Fruit fly (Drosophila melanogaster) whole organism, embryonic: ENCODE measurements around the gene CG3529.

Source experiments
- ATbp ChIP-seq: fragments of 200-800 bp; sonication (Bioruptor generic); optimal IDR thresholded peaks from 2 replicates; lab custom pipeline; 2017; ENCODE audit warnings: missing biosample characterization, mild to moderate bottlenecking, missing genetic modification characterization, missing genetic modification reagents
- Aef1 ChIP-seq: fragments of 200-800 bp; sonication (Bioruptor generic); IDR thresholded peaks from 3 replicates; pipeline ENCODE4 v1.3.6; 2022; ENCODE audit warnings: missing biosample characterization, missing genetic modification characterization
- Atf-2 ChIP-seq: fragments of 200-800 bp; sonication (Bioruptor generic); optimal IDR thresholded peaks from 2 replicates; lab custom pipeline; 2016; ENCODE audit warnings: missing biosample characterization, missing genetic modification characterization
- BtbVII ChIP-seq: fragments of 200-800 bp; sonication (Bioruptor generic); optimal IDR thresholded peaks from 3 replicates; lab custom pipeline; 2017; ENCODE audit warnings: missing biosample characterization, mild to moderate bottlenecking, missing genetic modification characterization
- CG10147 ChIP-seq: fragments of 200-800 bp; sonication (Bioruptor generic); optimal IDR thresholded peaks from 2 replicates; lab custom pipeline; 2019; ENCODE audit warnings: missing biosample characterization, mild to moderate bottlenecking, missing genetic modification characterization, moderate library complexity
- CG11398 ChIP-seq: fragments of 200-800 bp; sonication (Bioruptor generic); optimal IDR thresholded peaks from 2 replicates; lab custom pipeline; 2016; ENCODE audit warnings: missing biosample characterization, missing genetic modification characterization
- CG12659 ChIP-seq: fragments of 200-800 bp; sonication (Bioruptor generic); optimal IDR thresholded peaks from 3 replicates; lab custom pipeline; 2017; ENCODE audit warnings: mild to moderate bottlenecking, missing biosample characterization, missing genetic modification reagents, missing genetic modification characterization
- CG12769 ChIP-seq: fragments of 200-800 bp; sonication (Bioruptor generic); optimal IDR thresholded peaks from 2 replicates; lab custom pipeline; 2019; ENCODE audit warnings: missing biosample characterization, mild to moderate bottlenecking, missing genetic modification characterization, moderate library complexity
- CG15269 ChIP-seq: fragments of 200-800 bp; sonication (Bioruptor generic); optimal IDR thresholded peaks from 2 replicates; lab custom pipeline; 2018; ENCODE audit warnings: missing biosample characterization, mild to moderate bottlenecking, missing genetic modification characterization, moderate library complexity
- CG17186 ChIP-seq: fragments of 200-800 bp; sonication (Bioruptor generic); optimal IDR thresholded peaks from 3 replicates; lab custom pipeline; 2017; ENCODE audit warnings: missing biosample characterization, missing genetic modification reagents, missing genetic modification characterization
- CG17912 ChIP-seq: fragments of 200-800 bp; sonication (Bioruptor generic); optimal IDR thresholded peaks from 2 replicates; lab custom pipeline; 2018; ENCODE audit warnings: missing biosample characterization, mild to moderate bottlenecking, missing genetic modification characterization
- CG18619 ChIP-seq: fragments of 200-800 bp; sonication (Bioruptor generic); optimal IDR thresholded peaks from 3 replicates; lab custom pipeline; 2017; ENCODE audit warnings: missing biosample characterization, mild to moderate bottlenecking, missing genetic modification characterization
- CG31365 ChIP-seq: fragments of 200-800 bp; sonication (Bioruptor generic); optimal IDR thresholded peaks from 2 replicates; lab custom pipeline; 2018; ENCODE audit warnings: missing biosample characterization, mild to moderate bottlenecking, missing genetic modification characterization
- CG34376 ChIP-seq: fragments of 200-800 bp; sonication (Bioruptor generic); optimal IDR thresholded peaks from 2 replicates; lab custom pipeline; 2018; ENCODE audit warnings: missing biosample characterization, mild to moderate bottlenecking, missing genetic modification characterization
- CG4424 ChIP-seq: fragments of 200-800 bp; sonication (Bioruptor generic); optimal IDR thresholded peaks from 3 replicates; lab custom pipeline; 2016; ENCODE audit warnings: missing biosample characterization, missing genetic modification characterization
- CG4730 ChIP-seq: fragments of 200-800 bp; sonication (Bioruptor generic); IDR thresholded peaks from 2 replicates; pipeline ENCODE4 v1.3.6; 2022; ENCODE audit warnings: missing biosample characterization, missing genetic modification characterization
- CG6272 ChIP-seq: fragments of 200-800 bp; sonication (Bioruptor generic); IDR thresholded peaks from 2 replicates; pipeline ENCODE4 v1.3.6; 2022; ENCODE audit warnings: missing biosample characterization, missing genetic modification characterization
- CG7271 ChIP-seq: fragments of 200-800 bp; sonication (Bioruptor generic); optimal IDR thresholded peaks from 2 replicates; lab custom pipeline; 2018; ENCODE audit warnings: missing biosample characterization, mild to moderate bottlenecking, missing genetic modification characterization, moderate library complexity
- CG7357 ChIP-seq: fragments of 200-800 bp; sonication (Bioruptor generic); IDR thresholded peaks from 3 replicates; pipeline ENCODE4 v1.3.6; 2022; ENCODE audit warnings: missing biosample characterization, missing genetic modification characterization
- CG8924 ChIP-seq: fragments of 200-800 bp; optimal IDR thresholded peaks from 3 replicates; lab custom pipeline; 2019; ENCODE audit warnings: missing biosample characterization, mild to moderate bottlenecking, missing genetic modification characterization, moderate library complexity
- CG9609 ChIP-seq: fragments of 200-800 bp; sonication (Bioruptor generic); optimal IDR thresholded peaks from 3 replicates; lab custom pipeline; 2016; ENCODE audit warnings: missing biosample characterization, missing genetic modification characterization
- Camta ChIP-seq: fragments of 200-800 bp; sonication (Bioruptor generic); optimal IDR thresholded peaks from 2 replicates; lab custom pipeline; 2016; ENCODE audit warnings: missing biosample characterization, missing genetic modification characterization
- Dbx ChIP-seq: fragments of 200-800 bp; sonication (Bioruptor generic); IDR thresholded peaks from 3 replicates; pipeline ENCODE4 v1.3.6; 2022; ENCODE audit warnings: missing biosample characterization, missing genetic modification characterization
- Dll ChIP-seq: fragments of 200-800 bp; sonication (Bioruptor generic); IDR thresholded peaks from 4 replicates; pipeline ENCODE4 v1.3.6; 2022; ENCODE audit warnings: missing biosample characterization, missing genetic modification characterization; ENCODE audit not compliant: partially characterized antibody
- E2f2 ChIP-seq: fragments of 200-800 bp; sonication (Bioruptor generic); IDR thresholded peaks from 2 replicates; pipeline ENCODE4 v1.3.6; 2022; ENCODE audit warnings: missing biosample characterization, missing genetic modification characterization
- Gsc ChIP-seq: fragments of 200-800 bp; sonication (Bioruptor generic); IDR thresholded peaks from 2 replicates; pipeline ENCODE4 v1.3.6; 2022; ENCODE audit warnings: missing biosample characterization, missing genetic modification characterization
- H15 ChIP-seq: fragments of 200-800 bp; sonication (Bioruptor generic); IDR thresholded peaks from 3 replicates; pipeline ENCODE4 v1.3.6; 2022; ENCODE audit warnings: missing biosample characterization, missing genetic modification characterization
- Mrtf ChIP-seq: fragments of 200-800 bp; sonication (Bioruptor generic); IDR thresholded peaks from 3 replicates; pipeline ENCODE4 v1.3.6; 2022; ENCODE audit warnings: missing biosample characterization, missing genetic modification characterization
- Myb ChIP-seq: fragments of 200-800 bp; sonication (Bioruptor generic); optimal IDR thresholded peaks from 2 replicates; lab custom pipeline; 2016; ENCODE audit warnings: missing biosample characterization, missing genetic modification characterization
- NK7.1 ChIP-seq: fragments of 200-800 bp; sonication (Bioruptor generic); optimal IDR thresholded peaks from 3 replicates; lab custom pipeline; 2016; ENCODE audit warnings: missing biosample characterization, missing genetic modification characterization
- Nf-YB ChIP-seq: fragments of 200-800 bp; sonication (Bioruptor generic); optimal IDR thresholded peaks from 3 replicates; lab custom pipeline; 2019; ENCODE audit warnings: missing biosample characterization, mild to moderate bottlenecking, missing genetic modification characterization, moderate library complexity
- Opbp ChIP-seq: fragments of 200-800 bp; sonication (Bioruptor generic); IDR thresholded peaks from 3 replicates; pipeline ENCODE4 v1.3.6; 2022; ENCODE audit warnings: missing biosample characterization, missing genetic modification characterization; ENCODE audit not compliant: partially characterized antibody
- Poxn ChIP-seq: fragments of 200-800 bp; sonication (Bioruptor generic); IDR thresholded peaks from 2 replicates; pipeline ENCODE4 v1.3.6; 2022; ENCODE audit warnings: missing biosample characterization, missing genetic modification characterization
- Sox102F ChIP-seq: fragments of 200-800 bp; sonication (Bioruptor generic); optimal IDR thresholded peaks from 2 replicates; lab custom pipeline; 2018; ENCODE audit warnings: missing biosample characterization, mild to moderate bottlenecking, missing genetic modification characterization, moderate library complexity
- Sry-δ ChIP-seq: fragments of 200-800 bp; sonication (Bioruptor generic); optimal IDR thresholded peaks from 2 replicates; lab custom pipeline; 2016; ENCODE audit warnings: missing biosample characterization, missing genetic modification characterization
- az2 ChIP-seq: fragments of 200-800 bp; sonication (Bioruptor generic); optimal IDR thresholded peaks from 3 replicates; lab custom pipeline; 2016; ENCODE audit warnings: missing biosample characterization, missing genetic modification characterization
- dan ChIP-seq: fragments of 200-800 bp; sonication (Bioruptor generic); IDR thresholded peaks from 2 replicates; pipeline ENCODE4 v1.3.6; 2022; ENCODE audit warnings: missing biosample characterization, missing genetic modification characterization
- exex ChIP-seq: fragments of 200-800 bp; sonication (Bioruptor generic); optimal IDR thresholded peaks from 4 replicates; lab custom pipeline; 2018; ENCODE audit warnings: missing biosample characterization, mild to moderate bottlenecking, missing genetic modification characterization, moderate library complexity
- gem ChIP-seq: fragments of 200-800 bp; sonication (Bioruptor generic); optimal IDR thresholded peaks from 2 replicates; lab custom pipeline; 2019; ENCODE audit warnings: missing biosample characterization, mild to moderate bottlenecking, missing genetic modification characterization, moderate library complexity
- grn ChIP-seq: fragments of 200-800 bp; sonication (Bioruptor generic); optimal IDR thresholded peaks from 3 replicates; lab custom pipeline; 2017; ENCODE audit warnings: missing biosample characterization, missing genetic modification characterization
- gsb-n ChIP-seq: fragments of 200-800 bp; sonication (Bioruptor generic); optimal IDR thresholded peaks from 3 replicates; lab custom pipeline; 2018; ENCODE audit warnings: missing biosample characterization, mild to moderate bottlenecking, missing genetic modification characterization
- hbn ChIP-seq: fragments of 200-800 bp; sonication (Bioruptor generic); IDR thresholded peaks from 2 replicates; pipeline ENCODE4 v1.3.6; 2022; ENCODE audit warnings: missing biosample characterization, missing genetic modification characterization; ENCODE audit not compliant: partially characterized antibody
- lola ChIP-seq, 3 experiments: fragments of >200 bp in 2 of 3; fragments of 200-800 bp in 1 of 3; sonication (Bioruptor generic) in 1 of 3; optimal IDR thresholded peaks; 2 replicates each; lab custom pipeline; 2017 to 2019; ENCODE audit warnings: missing biosample characterization in 3 of 3, missing genetic modification characterization in 3 of 3, mild to moderate bottlenecking in 1 of 3, moderate library complexity in 1 of 3
- pan ChIP-seq, 4 experiments: fragments of >200 bp in 3 of 4; fragments of 200-800 bp in 1 of 4; sonication (Bioruptor generic) in 1 of 4; optimal IDR thresholded peaks in 3 of 4; IDR thresholded peaks in 1 of 4; 2 replicates each; pipeline versions ENCODE4 v1.3.6 to Lab custom; 2017 to 2022; ENCODE audit warnings: missing biosample characterization in 2 of 4, missing genetic modification characterization in 2 of 4, mixed read lengths in 1 of 4
- pzg ChIP-seq: fragments of 200-800 bp; sonication (Bioruptor generic); optimal IDR thresholded peaks from 3 replicates; lab custom pipeline; 2018; ENCODE audit warnings: missing biosample characterization, mild to moderate bottlenecking, missing genetic modification characterization, moderate library complexity
- row ChIP-seq: fragments of 200-800 bp; sonication (Bioruptor generic); IDR thresholded peaks from 3 replicates; pipeline ENCODE4 v1.3.6; 2022; ENCODE audit warnings: missing biosample characterization, missing genetic modification characterization
- sd ChIP-seq: fragments of 200-800 bp; sonication (Bioruptor generic); optimal IDR thresholded peaks from 3 replicates; lab custom pipeline; 2018; ENCODE audit warnings: missing biosample characterization, mild to moderate bottlenecking, missing genetic modification characterization, moderate library complexity
- tio ChIP-seq: fragments of 200-800 bp; sonication (Bioruptor generic); optimal IDR thresholded peaks from 2 replicates; lab custom pipeline; 2017; ENCODE audit warnings: missing biosample characterization, missing genetic modification characterization, inconsistent platforms
- toy ChIP-seq: fragments of 200-800 bp; sonication (Bioruptor generic); IDR thresholded peaks from 2 replicates; pipeline ENCODE4 v1.3.6; 2022; ENCODE audit warnings: missing biosample characterization, missing genetic modification characterization
- trem ChIP-seq: fragments of 200-800 bp; optimal IDR thresholded peaks from 3 replicates; lab custom pipeline; 2019; ENCODE audit warnings: missing biosample characterization, mild to moderate bottlenecking, missing genetic modification characterization, moderate library complexity

The CG3529 gene

DNA sequence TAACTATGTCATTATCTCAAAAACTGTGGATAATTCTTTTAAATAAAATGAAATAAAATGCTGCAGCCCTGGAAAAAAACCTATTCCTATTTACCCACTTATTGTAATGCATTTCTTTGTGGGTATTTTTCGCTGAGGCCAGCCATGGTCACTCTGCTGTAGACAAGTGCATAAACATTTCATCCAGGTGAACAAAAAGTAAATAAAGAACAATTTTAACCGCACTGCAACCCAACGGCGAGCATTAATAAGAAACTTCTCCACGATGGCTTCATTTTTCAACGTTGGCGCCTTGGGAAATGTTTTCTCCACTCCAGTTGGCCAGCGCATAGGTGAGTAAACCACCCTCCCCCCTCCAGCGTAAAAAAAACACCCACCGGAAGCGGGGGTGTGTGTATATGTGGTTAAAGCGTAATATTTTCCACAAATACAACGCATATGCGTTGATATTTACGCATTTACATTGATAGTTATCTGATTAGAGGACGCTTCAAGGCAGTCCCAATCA lies at the start of gene CG3529 (continued):
- TF ChIP-seq E2f2 (GFP tag; lab: Robert Waterston, UW) (peak; percentile 36), gsb-n (no peak), exex (no peak), az2 (peak; percentile 10), CG15269 (tag; lab: Kevin White, UChicago) (peak; percentile 1), CG11398 (GFP tag; lab: Kevin White, UChicago) (no peak), Sox102F (GFP tag; lab: Kevin White, UChicago) (peak; percentile 21), NK7.1 (GFP tag; lab: Kevin White, UChicago) (no peak), Opbp (no peak), grn (GFP tag; lab: Kevin White, UChicago) (no peak), Dll (GFP tag; lab: Robert Waterston, UW) (no peak), CG12769 (tag; lab: Kevin White, UChicago) (peak; percentile 21), CG34376 (no peak), CG4730 (no peak), CG7357 (GFP tag; lab: Robert Waterston, UW) (no peak), Aef1 (GFP tag; lab: Robert Waterston, UW) (no peak), Myb (GFP tag; lab: Kevin White, UChicago) (peak; percentile 47), tio (GFP tag; lab: Kevin White, UChicago) (no peak), CG18619 (GFP tag; lab: Kevin White, UChicago) (no peak), pzg (GFP tag; lab: Kevin White, UChicago) (peak; percentile 69), Nf-YB (GFP tag; lab: Kevin White, UChicago) (no peak), trem (tag; lab: Kevin White, UChicago) (peak; percentile 61), Atf-2 (GFP tag; lab: Kevin White, UChicago) (no peak), toy (GFP tag; lab: Robert Waterston, UW) (no peak), CG17912 (GFP tag; lab: Kevin White, UChicago) (no peak), gem (tag; lab: Kevin White, UChicago) (peak; percentile 36), Poxn (GFP tag; lab: Robert Waterston, UW) (no peak), lola (GFP tag; optimal IDR thresholded peaks at IDR 0.05; lab: Kevin White, UChicago) (peak in 1 of 3 experiments; percentile 1), sd (tag; lab: Kevin White, UChicago) (no peak), Camta (peak; percentile 25), H15 (GFP tag; lab: Robert Waterston, UW) (no peak), dan (GFP tag; lab: Robert Waterston, UW) (no peak), ATbp (GFP tag; lab: Kevin White, UChicago) (peak; percentile 34), Mrtf (GFP tag; lab: Robert Waterston, UW) (no peak), CG31365 (tag; lab: Kevin White, UChicago) (no peak), Sry-δ (GFP tag; lab: Kevin White, UChicago) (peak; percentile 23), CG4424 (GFP tag; lab: Kevin White, UChicago) (peak; percentile 16), hbn (GFP tag; lab: Robert Waterston, UW) (no peak), Gsc (GFP tag; lab: Robert Waterston, UW) (no peak), CG17186 (peak; percentile 6), Dbx (GFP tag; lab: Robert Waterston, UW) (no peak), CG12659 (GFP tag; lab: Kevin White, UChicago) (peak; percentile 70), CG8924 (tag; lab: Kevin White, UChicago) (peak; percentile 59), CG6272 (GFP tag; lab: Robert Waterston, UW) (no peak), CG9609 (GFP tag; lab: Kevin White, UChicago) (no peak), BtbVII (no peak), CG10147 (GFP tag; lab: Kevin White, UChicago) (peak; percentile 8), row (GFP tag; lab: Robert Waterston, UW) (peak; percentile 75), CG7271 (tag; lab: Kevin White, UChicago) (no peak), pan (optimal IDR thresholded peaks at IDR 0.05; lab: Kevin White, UChicago) (no peak), pan (GFP tag; optimal IDR thresholded peaks at IDR 0.05 in 1 of 2, IDR thresholded peaks at IDR 0.05 in 1 of 2) (no peak)
